Fruit fly (Drosophila melanogaster): Measurements from ENCODE around the gene CG34301.

- no peak for TF ChIP-seq h (optimal IDR thresholded peaks at IDR 0.05)
- TF ChIP-seq insv (optimal IDR thresholded peaks at IDR 0.05) = no peak
- TF ChIP-seq psq (optimal IDR thresholded peaks at IDR 0.05) = no peak
- no peak for TF ChIP-seq ttk (optimal IDR thresholded peaks at IDR 0.05)
These were observed 32.0 kb upstream of the CG34301 start for dm6 chr3R:8741248-8741647.

Measured in Kc167 (cell line).